Worm (Caenorhabditis elegans) whole organism, mixed stage, embryonic: Measurements from ENCODE around the gene ZK1307.8.

ENCODE experiments used
- bed-3 ChIP-seq: fragments of 200-800 bp; sonication (Bioruptor generic); optimal IDR thresholded peaks from 3 replicates; lab custom pipeline; 2018; ENCODE audit warnings: mild to moderate bottlenecking, missing genetic modification characterization, moderate library complexity, missing compliant biosample characterization
- blmp-1 ChIP-seq: fragments of 150-350 bp; optimal IDR thresholded peaks from 2 replicates; lab custom pipeline; 2014; ENCODE audit warnings: missing biosample characterization, missing genetic modification characterization
- ceh-83 ChIP-seq: fragments of 200-800 bp; sonication (Bioruptor generic); optimal IDR thresholded peaks from 2 replicates; lab custom pipeline; 2018; ENCODE audit warnings: mild to moderate bottlenecking, missing genetic modification characterization, missing compliant biosample characterization
- ces-1 ChIP-seq: fragments of 150-350 bp; optimal IDR thresholded peaks from 2 replicates; lab custom pipeline; 2014; ENCODE audit warnings: missing biosample characterization, missing genetic modification reagents, missing genetic modification characterization
- cnd-1 ChIP-seq: fragments of 200-800 bp; sonication (Bioruptor generic); optimal IDR thresholded peaks from 2 replicates; lab custom pipeline; 2018; ENCODE audit warnings: mild to moderate bottlenecking, missing genetic modification characterization, missing compliant biosample characterization
- drap-1 ChIP-seq: fragments of 200-800 bp; sonication (Bioruptor generic); optimal IDR thresholded peaks from 3 replicates; lab custom pipeline; 2018; ENCODE audit warnings: mild to moderate bottlenecking, missing genetic modification characterization, missing compliant biosample characterization
- elt-1 ChIP-seq: sonication (generic microtip); optimal IDR thresholded peaks from 2 replicates; lab custom pipeline; 2017; ENCODE audit warnings: missing genetic modification characterization, mild to moderate bottlenecking, missing compliant biosample characterization, antibody characterized with exemption, moderate library complexity, borderline replicate concordance; ENCODE audit not compliant: insufficient read depth
- elt-3 ChIP-seq: fragments of 150-350 bp; optimal IDR thresholded peaks from 2 replicates; lab custom pipeline; 2014; ENCODE audit warnings: missing biosample characterization, missing genetic modification characterization
- flh-1 ChIP-seq: fragments of 200-800 bp; sonication (Bioruptor generic); optimal IDR thresholded peaks from 2 replicates; lab custom pipeline; 2018; ENCODE audit warnings: mild to moderate bottlenecking, missing genetic modification characterization, moderate library complexity, missing compliant biosample characterization
- ham-2 ChIP-seq: fragments of 200-800 bp; sonication (Bioruptor generic); optimal IDR thresholded peaks from 2 replicates; lab custom pipeline; 2018; ENCODE audit warnings: mild to moderate bottlenecking, missing genetic modification characterization, missing compliant biosample characterization
- hlh-1 ChIP-seq: fragments of 150-350 bp; optimal IDR thresholded peaks from 2 replicates; lab custom pipeline; 2014; ENCODE audit warnings: missing biosample characterization, missing genetic modification reagents, missing genetic modification characterization
- lin-13 ChIP-seq: fragments of 150-350 bp; optimal IDR thresholded peaks from 2 replicates; lab custom pipeline; 2014; ENCODE audit warnings: missing biosample characterization, missing genetic modification characterization
- lin-32 ChIP-seq: fragments of 200-800 bp; sonication (Bioruptor generic); optimal IDR thresholded peaks from 2 replicates; lab custom pipeline; 2018; ENCODE audit warnings: mild to moderate bottlenecking, missing genetic modification characterization, missing compliant biosample characterization
- mab-5 ChIP-seq: fragments of 150-350 bp; optimal IDR thresholded peaks from 2 replicates; lab custom pipeline; 2014; ENCODE audit warnings: missing biosample characterization, missing genetic modification characterization
- mep-1 ChIP-seq: fragments of 150-350 bp; optimal IDR thresholded peaks from 2 replicates; lab custom pipeline; 2017; ENCODE audit warnings: missing biosample characterization, missing genetic modification reagents, missing genetic modification characterization, inconsistent platforms
- mls-2 ChIP-seq: sonication (generic microtip); optimal IDR thresholded peaks from 2 replicates; lab custom pipeline; 2016; ENCODE audit warnings: mild to moderate bottlenecking, missing genetic modification characterization, moderate library complexity, missing compliant biosample characterization
- nhr-12 ChIP-seq: fragments of 150-350 bp; optimal IDR thresholded peaks from 2 replicates; lab custom pipeline; 2014; ENCODE audit warnings: missing biosample characterization, missing genetic modification characterization
- nhr-2 ChIP-seq: fragments of 150-350 bp; optimal IDR thresholded peaks from 2 replicates; lab custom pipeline; 2014; ENCODE audit warnings: missing biosample characterization, missing genetic modification characterization
- nhr-237 ChIP-seq: fragments of 150-350 bp; optimal IDR thresholded peaks from 2 replicates; lab custom pipeline; 2014; ENCODE audit warnings: missing biosample characterization, missing genetic modification characterization
- nhr-28 ChIP-seq: fragments of 150-350 bp; optimal IDR thresholded peaks from 2 replicates; lab custom pipeline; 2014; ENCODE audit warnings: missing biosample characterization, missing genetic modification characterization
- nhr-76 ChIP-seq: sonication (generic microtip); optimal IDR thresholded peaks from 2 replicates; lab custom pipeline; 2017; ENCODE audit warnings: missing biosample characterization, missing genetic modification characterization
- pha-4 ChIP-seq: fragments of 150-350 bp; optimal IDR thresholded peaks from 2 replicates; lab custom pipeline; 2018; ENCODE audit warnings: missing biosample characterization, missing genetic modification reagents, missing genetic modification characterization
- sem-2 ChIP-seq: fragments of 200-800 bp; sonication (Bioruptor generic); optimal IDR thresholded peaks from 2 replicates; lab custom pipeline; 2018; ENCODE audit warnings: mild to moderate bottlenecking, missing genetic modification characterization, missing compliant biosample characterization
- snpc-4 ChIP-seq: fragments of 150-350 bp; optimal IDR thresholded peaks from 2 replicates; lab custom pipeline; 2014; ENCODE audit warnings: missing biosample characterization, missing genetic modification characterization
- sptf-1 ChIP-seq: sonication (generic microtip); optimal IDR thresholded peaks from 2 replicates; lab custom pipeline; 2017; ENCODE audit warnings: mild to moderate bottlenecking, missing genetic modification characterization, moderate library complexity, missing compliant biosample characterization
- tbx-8 ChIP-seq: fragments of 200-800 bp; sonication (Bioruptor generic); optimal IDR thresholded peaks from 2 replicates; lab custom pipeline; 2018; ENCODE audit warnings: mild to moderate bottlenecking, missing genetic modification characterization, moderate library complexity, missing compliant biosample characterization
- unc-120 ChIP-seq: sonication (generic microtip); optimal IDR thresholded peaks from 2 replicates; lab custom pipeline; 2017; ENCODE audit warnings: missing genetic modification characterization, missing compliant biosample characterization; ENCODE audit not compliant: poor library complexity, severe bottlenecking
- unc-39 ChIP-seq: fragments of 150-350 bp; optimal IDR thresholded peaks from 2 replicates; lab custom pipeline; 2014; ENCODE audit warnings: missing biosample characterization, missing genetic modification characterization
- unc-62 ChIP-seq: fragments of 150-350 bp; optimal IDR thresholded peaks from 2 replicates; lab custom pipeline; 2014; ENCODE audit warnings: missing biosample characterization, missing genetic modification reagents, missing genetic modification characterization
- zip-8 ChIP-seq: fragments of 150-350 bp; optimal IDR thresholded peaks from 2 replicates; lab custom pipeline; 2014; ENCODE audit warnings: missing biosample characterization, missing genetic modification characterization
- ztf-11 ChIP-seq: fragments of 150-350 bp; optimal IDR thresholded peaks from 2 replicates; lab custom pipeline; 2014; ENCODE audit warnings: missing biosample characterization, missing genetic modification characterization

The ZK1307.8 gene

DNA sequence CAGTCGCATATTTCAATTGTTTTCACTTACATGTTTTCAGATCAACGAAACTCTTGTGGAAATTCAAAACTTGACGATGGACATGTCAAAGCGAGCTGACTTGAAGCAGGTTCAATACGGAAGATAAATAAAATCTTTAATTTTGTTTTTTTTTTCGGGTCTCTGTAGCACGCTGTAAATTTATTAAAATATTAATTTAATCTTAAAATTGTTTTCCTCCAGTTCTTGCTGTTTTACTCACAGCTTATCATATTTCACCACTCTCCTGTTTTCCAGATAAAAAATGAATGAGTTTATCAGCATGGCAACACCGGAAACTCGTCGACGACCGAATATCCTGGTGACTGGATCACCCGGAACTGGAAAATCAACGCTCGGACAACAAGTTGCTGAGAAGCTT is 28.0 kb upstream of the ZK1307.8 start, which contains the start of gene E02H1.6:
E02H1.6 (plus strand) TSS at position 301 of the 400 bp plus-strand sequence.
- TF ChIP-seq pha-4, result no peak
- no peak for TF ChIP-seq tbx-8
- TF ChIP-seq sptf-1 (tag; lab: Kevin White, UChicago), result no peak
- TF ChIP-seq mep-1, result no peak
- no peak for TF ChIP-seq nhr-12
- TF ChIP-seq mls-2 (tag; lab: Kevin White, UChicago), result no peak
- TF ChIP-seq mab-5 (tag; lab: Kevin White, UChicago), result no peak
- no peak for TF ChIP-seq unc-62 (GFP tag; lab: Kevin White, UChicago)
- no peak for TF ChIP-seq snpc-4 (tag; lab: Kevin White, UChicago)
- no peak for TF ChIP-seq nhr-237 (tag; lab: Kevin White, UChicago)
- no peak for TF ChIP-seq sem-2 (GFP tag; lab: Kevin White, UChicago)
- TF ChIP-seq ceh-83 (GFP tag; lab: Kevin White, UChicago), result no peak
- no peak for TF ChIP-seq cnd-1 (tag; lab: Kevin White, UChicago)
- TF ChIP-seq flh-1 (GFP tag; lab: Kevin White, UChicago), result no peak
- no peak for TF ChIP-seq ztf-11
- no peak for TF ChIP-seq unc-39 (tag; lab: Kevin White, UChicago)
- TF ChIP-seq nhr-28 (tag; lab: Kevin White, UChicago), result no peak

DNA sequence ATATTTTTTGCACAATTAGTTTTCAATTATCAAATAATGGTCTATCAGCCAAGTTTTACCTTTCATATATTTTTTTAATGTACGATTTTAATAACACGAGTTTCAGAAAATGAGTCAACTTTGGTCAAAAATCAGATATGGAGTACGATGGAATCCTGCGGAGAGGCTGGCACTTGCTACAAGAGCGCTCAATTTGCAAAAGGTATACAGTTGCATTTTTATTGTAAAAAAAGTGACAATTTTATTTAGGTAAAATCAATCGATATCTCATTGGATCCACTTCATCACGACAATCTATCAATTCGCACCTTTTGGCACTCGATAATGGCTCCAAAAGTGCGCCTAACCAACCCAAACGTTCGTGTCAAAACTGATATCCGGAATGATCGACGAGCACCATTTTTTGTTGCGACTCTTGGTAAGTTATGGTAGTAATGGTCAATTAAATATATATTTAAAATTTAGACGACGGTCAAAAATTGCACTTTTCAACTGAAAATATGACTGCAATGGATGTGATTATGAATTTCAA is 26.8 kb upstream of the ZK1307.8 start, which contains the start of gene mrpl-53:
mrpl-53 (plus strand) TSS at position 107 of the 532 bp plus-strand sequence.
- no peak for TF ChIP-seq ces-1 (GFP tag; lab: Kevin White, UChicago)
- TF ChIP-seq ztf-11, result no peak
- TF ChIP-seq pha-4, result no peak
- no peak for TF ChIP-seq nhr-28 (tag; lab: Kevin White, UChicago)
- TF ChIP-seq flh-1 (GFP tag; lab: Kevin White, UChicago), result no peak
- TF ChIP-seq lin-13 (tag; lab: Kevin White, UChicago), result no peak
- TF ChIP-seq cnd-1 (tag; lab: Kevin White, UChicago), result no peak
- no peak for TF ChIP-seq nhr-76 (tag; lab: Kevin White, UChicago)
- no peak for TF ChIP-seq lin-32 (GFP tag; lab: Kevin White, UChicago)
- TF ChIP-seq unc-120 (tag; lab: Kevin White, UChicago), result no peak
- no peak for TF ChIP-seq mls-2 (tag; lab: Kevin White, UChicago)
- no peak for TF ChIP-seq unc-39 (tag; lab: Kevin White, UChicago)
- TF ChIP-seq blmp-1 (tag; lab: Kevin White, UChicago), result no peak

- no peak for TF ChIP-seq elt-1 (tag; lab: Kevin White, UChicago)
- TF ChIP-seq pha-4, result no peak
- no peak for TF ChIP-seq snpc-4 (tag; lab: Kevin White, UChicago)
- TF ChIP-seq nhr-76 (tag; lab: Kevin White, UChicago), result no peak
- TF ChIP-seq, all 35 proteins: peak for 0
Measured at ce11 chrII:9600022-9600722, 24.2 kb upstream of the ZK1307.8 start.

- TF ChIP-seq elt-3 (tag; lab: Kevin White, UChicago) (no peak), unc-120 (tag; lab: Kevin White, UChicago) (peak; percentile 5)
Measured at ce11 chrII:9601069-9601468, 23.3 kb upstream of the ZK1307.8 start.

ce11 chrII:9601679-9602078 is 22.7 kb upstream of the ZK1307.8 start:
- TF ChIP-seq tbx-8 (no peak), snpc-4 (tag; lab: Kevin White, UChicago) (no peak), unc-62 (GFP tag; lab: Kevin White, UChicago) (no peak), elt-1 (tag; lab: Kevin White, UChicago) (no peak), blmp-1 (tag; lab: Kevin White, UChicago) (no peak), ztf-11 (no peak), ceh-83 (GFP tag; lab: Kevin White, UChicago) (no peak)
- TF ChIP-seq, all 35 proteins: peak for 0

DNA sequence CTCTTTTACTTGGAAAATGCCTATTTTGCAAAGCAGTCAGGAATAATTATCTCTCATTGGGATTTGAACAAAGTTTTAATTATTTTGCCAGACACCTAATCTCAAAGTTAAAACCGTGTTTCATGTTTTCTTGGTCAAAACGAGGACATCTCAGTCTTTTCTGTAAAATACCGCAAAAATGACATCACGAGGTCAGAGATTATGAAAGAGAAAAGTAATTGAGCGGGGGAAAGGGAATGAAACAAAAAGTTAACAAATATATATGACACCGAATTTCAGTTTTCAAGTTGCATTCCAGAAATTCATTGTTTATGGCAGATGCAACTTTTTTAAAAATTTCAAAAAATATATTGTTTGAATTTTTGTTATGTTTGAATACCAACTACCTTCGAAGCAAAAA is 21.8 kb upstream of the ZK1307.8 start:
- TF ChIP-seq ztf-11, result no peak
- TF ChIP-seq nhr-2, result no peak
- TF ChIP-seq flh-1 (GFP tag; lab: Kevin White, UChicago), result no peak
- TF ChIP-seq mep-1, result no peak
- no peak for TF ChIP-seq drap-1 (GFP tag; lab: Kevin White, UChicago)
- TF ChIP-seq mls-2 (tag; lab: Kevin White, UChicago), result no peak
- TF ChIP-seq zip-8 (tag; lab: Kevin White, UChicago), result no peak
- no peak for TF ChIP-seq sem-2 (GFP tag; lab: Kevin White, UChicago)
- TF ChIP-seq nhr-12, result no peak
- no peak for TF ChIP-seq elt-3 (tag; lab: Kevin White, UChicago)
- TF ChIP-seq pha-4, result no peak
- TF ChIP-seq bed-3 (GFP tag; lab: Kevin White, UChicago), result no peak
- no peak for TF ChIP-seq unc-120 (tag; lab: Kevin White, UChicago)
- no peak for TF ChIP-seq tbx-8
- no peak for TF ChIP-seq cnd-1 (tag; lab: Kevin White, UChicago)
- TF ChIP-seq hlh-1 (tag; lab: Kevin White, UChicago), result no peak
- no peak for TF ChIP-seq ham-2 (GFP tag; lab: Kevin White, UChicago)
- no peak for TF ChIP-seq unc-62 (GFP tag; lab: Kevin White, UChicago)
- TF ChIP-seq unc-39 (tag; lab: Kevin White, UChicago), result no peak
